Fruit fly (Drosophila melanogaster) whole organism, prepupa: ENCODE results near the gene ATPsyngamma.

Source experiments
- Blimp-1 ChIP-seq: fragments of 200-800 bp; sonication (Bioruptor generic); optimal IDR thresholded peaks from 3 replicates; lab custom pipeline; 2017; ENCODE audit warnings: missing biosample characterization, missing genetic modification characterization, mild to moderate bottlenecking, moderate library complexity, missing genetic modification reagents
- CG10631 ChIP-seq: fragments of 200-800 bp; sonication (Bioruptor generic); optimal IDR thresholded peaks from 2 replicates; lab custom pipeline; 2016; ENCODE audit warnings: missing biosample characterization, missing genetic modification characterization
- CG10669 ChIP-seq: fragments of 200-800 bp; sonication (Bioruptor generic); optimal IDR thresholded peaks from 3 replicates; lab custom pipeline; 2018; ENCODE audit warnings: missing biosample characterization, mild to moderate bottlenecking, missing genetic modification characterization, moderate library complexity
- CG11294 ChIP-seq: fragments of 200-800 bp; sonication (Bioruptor generic); IDR thresholded peaks from 2 replicates; pipeline ENCODE4 v1.3.6; 2022; ENCODE audit warnings: missing biosample characterization, missing genetic modification characterization
- CG15336 ChIP-seq: fragments of 200-800 bp; sonication (Bioruptor generic); IDR thresholded peaks from 2 replicates; pipeline ENCODE4 v1.3.6; 2022; ENCODE audit warnings: missing biosample characterization, missing genetic modification characterization
- CG1621 ChIP-seq: fragments of 200-800 bp; sonication (Bioruptor generic); optimal IDR thresholded peaks from 3 replicates; lab custom pipeline; 2018; ENCODE audit warnings: missing biosample characterization, mild to moderate bottlenecking, missing genetic modification characterization
- CG16779 ChIP-seq: fragments of 200-800 bp; sonication (Bioruptor generic); optimal IDR thresholded peaks from 3 replicates; lab custom pipeline; 2017; ENCODE audit warnings: missing biosample characterization, mild to moderate bottlenecking, missing genetic modification characterization
- CG3032 ChIP-seq: fragments of 200-800 bp; optimal IDR thresholded peaks from 2 replicates; lab custom pipeline; 2019; ENCODE audit warnings: missing biosample characterization, mild to moderate bottlenecking, missing genetic modification characterization, moderate library complexity
- CG31627 ChIP-seq: fragments of 200-800 bp; sonication (Bioruptor generic); optimal IDR thresholded peaks from 3 replicates; lab custom pipeline; 2016; ENCODE audit warnings: missing biosample characterization, missing genetic modification characterization
- CG34406 ChIP-seq: fragments of 200-800 bp; sonication (Bioruptor generic); optimal IDR thresholded peaks from 3 replicates; lab custom pipeline; 2016; ENCODE audit warnings: missing biosample characterization, missing genetic modification characterization
- CG3919 ChIP-seq: fragments of 200-800 bp; sonication (Bioruptor generic); optimal IDR thresholded peaks from 3 replicates; lab custom pipeline; 2016; ENCODE audit warnings: missing biosample characterization, missing genetic modification characterization
- CG4318 ChIP-seq: fragments of 200-800 bp; sonication (Bioruptor generic); optimal IDR thresholded peaks from 3 replicates; lab custom pipeline; 2017; ENCODE audit warnings: missing biosample characterization, mild to moderate bottlenecking, missing genetic modification characterization
- CG6163 ChIP-seq: fragments of 200-800 bp; sonication (Bioruptor generic); IDR thresholded peaks from 3 replicates; pipeline ENCODE4 v1.3.6; 2022; ENCODE audit warnings: missing biosample characterization, missing genetic modification characterization
- CG6276 ChIP-seq: fragments of 200-800 bp; sonication (Bioruptor generic); optimal IDR thresholded peaks from 2 replicates; lab custom pipeline; 2017; ENCODE audit warnings: missing biosample characterization, mild to moderate bottlenecking, missing genetic modification characterization
- CG6792 ChIP-seq: fragments of 200-800 bp; sonication (Bioruptor generic); optimal IDR thresholded peaks from 3 replicates; lab custom pipeline; 2016; ENCODE audit warnings: missing biosample characterization, missing genetic modification characterization
- CG6808 ChIP-seq: fragments of 200-800 bp; sonication (Bioruptor generic); optimal IDR thresholded peaks from 3 replicates; lab custom pipeline; 2017; ENCODE audit warnings: missing biosample characterization, missing genetic modification characterization, mild to moderate bottlenecking, moderate library complexity, missing genetic modification reagents
- CG8119 ChIP-seq: fragments of 200-800 bp; sonication (Bioruptor generic); IDR thresholded peaks from 3 replicates; pipeline ENCODE4 v1.3.6; 2022; ENCODE audit warnings: missing biosample characterization, missing genetic modification characterization
- CG8319 ChIP-seq: fragments of 200-800 bp; sonication (Bioruptor generic); optimal IDR thresholded peaks from 3 replicates; lab custom pipeline; 2016; ENCODE audit warnings: missing biosample characterization, missing genetic modification characterization
- CG8632 ChIP-seq: fragments of 200-800 bp; sonication (Bioruptor generic); optimal IDR thresholded peaks from 3 replicates; lab custom pipeline; 2016; ENCODE audit warnings: missing biosample characterization, missing genetic modification characterization
- Eip75B ChIP-seq: fragments of 200-800 bp; sonication (Bioruptor generic); optimal IDR thresholded peaks from 3 replicates; lab custom pipeline; 2016; ENCODE audit warnings: missing biosample characterization, missing genetic modification characterization
- Eip78C ChIP-seq: fragments of 200-800 bp; sonication (Bioruptor generic); peaks from one replicate; lab custom pipeline; 2016; ENCODE audit warnings: missing biosample characterization, missing genetic modification characterization
- Eip93F ChIP-seq: fragments of 200-800 bp; sonication (Bioruptor generic); optimal IDR thresholded peaks from 2 replicates; lab custom pipeline; 2016; ENCODE audit warnings: missing biosample characterization, mild to moderate bottlenecking, missing genetic modification characterization
- Ets21C ChIP-seq: fragments of 200-800 bp; sonication (Bioruptor generic); optimal IDR thresholded peaks from 3 replicates; lab custom pipeline; 2016; ENCODE audit warnings: missing biosample characterization, missing genetic modification characterization
- Ets96B ChIP-seq: fragments of 200-800 bp; optimal IDR thresholded peaks from 2 replicates; lab custom pipeline; 2019; ENCODE audit warnings: missing biosample characterization, mild to moderate bottlenecking, missing genetic modification characterization, moderate library complexity
- Gug ChIP-seq: fragments of 200-800 bp; sonication (Bioruptor generic); IDR thresholded peaks from 2 replicates; pipeline ENCODE4 v1.3.6; 2022; ENCODE audit warnings: missing biosample characterization, missing genetic modification characterization
- Hr38 ChIP-seq: sonication (Bioruptor generic); optimal IDR thresholded peaks from 2 replicates; lab custom pipeline; 2016; ENCODE audit warnings: missing biosample characterization, missing genetic modification characterization
- Hr39 ChIP-seq: fragments of 200-800 bp; sonication (Bioruptor generic); optimal IDR thresholded peaks from 2 replicates; lab custom pipeline; 2016; ENCODE audit warnings: missing biosample characterization, missing genetic modification characterization
- Hr4 ChIP-seq: fragments of 200-800 bp; sonication (Bioruptor generic); optimal IDR thresholded peaks from 3 replicates; lab custom pipeline; 2016; ENCODE audit warnings: missing biosample characterization, missing genetic modification characterization
- Lpt ChIP-seq: fragments of 200-800 bp; sonication (Bioruptor generic); optimal IDR thresholded peaks from 3 replicates; lab custom pipeline; 2016; ENCODE audit warnings: missing biosample characterization, missing genetic modification characterization
- Met ChIP-seq: fragments of 200-800 bp; sonication (Bioruptor generic); optimal IDR thresholded peaks from 3 replicates; lab custom pipeline; 2016; ENCODE audit warnings: missing biosample characterization, missing genetic modification characterization
- OdsH ChIP-seq: fragments of 200-800 bp; sonication (Bioruptor generic); optimal IDR thresholded peaks from 3 replicates; lab custom pipeline; 2016; ENCODE audit warnings: missing biosample characterization, missing genetic modification characterization
- Smox ChIP-seq: fragments of 200-800 bp; sonication (Bioruptor generic); optimal IDR thresholded peaks from 3 replicates; lab custom pipeline; 2016; ENCODE audit warnings: missing biosample characterization, missing genetic modification characterization
- Sox102F ChIP-seq: fragments of 200-800 bp; sonication (Bioruptor generic); optimal IDR thresholded peaks from 2 replicates; lab custom pipeline; 2016; ENCODE audit warnings: missing biosample characterization, mild to moderate bottlenecking, missing genetic modification characterization
- Sox14 ChIP-seq: fragments of 200-800 bp; sonication (Bioruptor generic); optimal IDR thresholded peaks from 3 replicates; lab custom pipeline; 2016; ENCODE audit warnings: missing biosample characterization, missing genetic modification characterization
- Sox15 ChIP-seq: fragments of 200-800 bp; sonication (Bioruptor generic); optimal IDR thresholded peaks from 3 replicates; lab custom pipeline; 2016; ENCODE audit warnings: missing biosample characterization, missing genetic modification characterization
- achi ChIP-seq: fragments of 200-800 bp; sonication (Bioruptor generic); optimal IDR thresholded peaks from 3 replicates; lab custom pipeline; 2016; ENCODE audit warnings: missing biosample characterization, missing genetic modification characterization
- acj6 ChIP-seq: fragments of 200-800 bp; sonication (Bioruptor generic); optimal IDR thresholded peaks from 3 replicates; lab custom pipeline; 2016; ENCODE audit warnings: missing biosample characterization, missing genetic modification characterization
- cyc ChIP-seq: fragments of 200-800 bp; sonication (Bioruptor generic); optimal IDR thresholded peaks from 3 replicates; lab custom pipeline; 2016; ENCODE audit warnings: missing biosample characterization, missing genetic modification characterization
- dac ChIP-seq: fragments of 200-800 bp; sonication (Bioruptor generic); optimal IDR thresholded peaks from 2 replicates; lab custom pipeline; 2017; ENCODE audit warnings: missing biosample characterization, mild to moderate bottlenecking, missing genetic modification characterization
- eg ChIP-seq: fragments of 200-800 bp; sonication (Bioruptor generic); IDR thresholded peaks from 3 replicates; pipeline ENCODE4 v1.3.6; 2022; ENCODE audit warnings: missing biosample characterization, missing genetic modification characterization
- esn ChIP-seq: fragments of 200-800 bp; sonication (Bioruptor generic); optimal IDR thresholded peaks from 2 replicates; lab custom pipeline; 2016; ENCODE audit warnings: missing biosample characterization, mild to moderate bottlenecking, missing genetic modification characterization, moderate library complexity
- fd59A ChIP-seq: fragments of 200-800 bp; sonication (Bioruptor generic); optimal IDR thresholded peaks from 2 replicates; lab custom pipeline; 2017; ENCODE audit warnings: missing biosample characterization, mild to moderate bottlenecking, missing genetic modification characterization, missing genetic modification reagents
- fd85E ChIP-seq: fragments of 200-800 bp; sonication (Bioruptor generic); optimal IDR thresholded peaks from 3 replicates; lab custom pipeline; 2016; ENCODE audit warnings: missing biosample characterization, missing genetic modification characterization
- fkh ChIP-seq: fragments of 200-800 bp; sonication (Bioruptor generic); optimal IDR thresholded peaks from 3 replicates; lab custom pipeline; 2017; ENCODE audit warnings: missing biosample characterization, mild to moderate bottlenecking, missing genetic modification characterization, moderate library complexity
- lz ChIP-seq: fragments of 200-800 bp; sonication (Bioruptor generic); optimal IDR thresholded peaks from 3 replicates; lab custom pipeline; 2016; ENCODE audit warnings: missing biosample characterization, missing genetic modification characterization
- net ChIP-seq: fragments of 200-800 bp; sonication (Bioruptor generic); optimal IDR thresholded peaks from 3 replicates; lab custom pipeline; 2016; ENCODE audit warnings: missing biosample characterization, missing genetic modification characterization
- pdm3 ChIP-seq: fragments of 200-800 bp; sonication (Bioruptor generic); optimal IDR thresholded peaks from 3 replicates; lab custom pipeline; 2016; ENCODE audit warnings: missing biosample characterization, missing genetic modification characterization
- salr ChIP-seq, 2 experiments: fragments of 200-800 bp; sonication (Bioruptor generic); optimal IDR thresholded peaks; 3 replicates each; lab custom pipeline; 2016 to 2018; ENCODE audit warnings: missing biosample characterization in 2 of 2, missing genetic modification characterization in 2 of 2, mild to moderate bottlenecking in 1 of 2
- spab ChIP-seq: fragments of 200-800 bp; sonication (Bioruptor generic); optimal IDR thresholded peaks from 2 replicates; lab custom pipeline; 2017; ENCODE audit warnings: missing biosample characterization, mild to moderate bottlenecking, missing genetic modification characterization, missing genetic modification reagents
- svp ChIP-seq: fragments of 200-800 bp; sonication (Bioruptor generic); peaks from one replicate; lab custom pipeline; 2016; ENCODE audit warnings: missing biosample characterization, missing genetic modification characterization

ATPsyngamma gene

DNA sequence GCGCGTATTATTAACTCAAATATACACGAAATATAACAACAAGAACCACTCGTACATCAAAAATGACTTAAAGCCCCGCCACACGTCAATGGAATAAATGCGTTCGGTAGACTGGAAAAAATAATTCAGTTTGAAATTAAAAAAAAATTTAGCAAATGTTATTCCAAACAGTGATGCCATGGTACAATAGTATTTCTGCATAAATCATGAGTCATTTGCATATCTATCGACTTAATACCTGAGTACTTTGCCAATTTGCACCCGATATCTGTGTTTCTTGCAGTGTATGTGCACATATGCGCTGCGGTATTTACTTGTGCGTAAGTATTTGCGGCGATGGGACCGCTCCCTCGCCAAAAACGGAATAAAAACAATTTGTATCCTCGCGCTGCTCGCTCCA is 14.2 kb upstream of the ATPsyngamma start (continued):
- TF ChIP-seq CG15336 (peak; percentile 77), CG6808 (GFP tag; lab: Kevin White, UChicago) (peak; percentile 66), CG31627 (GFP tag; lab: Kevin White, UChicago) (peak; percentile 99), pdm3 (GFP tag; lab: Kevin White, UChicago) (peak; percentile 94), CG1621 (peak; percentile 72), CG3919 (GFP tag; lab: Kevin White, UChicago) (peak; percentile 97), Eip93F (peak; percentile 96), Blimp-1 (GFP tag; lab: Kevin White, UChicago) (peak; percentile 92), eg (GFP tag; lab: Robert Waterston, UW) (peak; percentile 83), CG11294 (peak; percentile 65; the same call in 1 of the 2 replicates), Sox14 (GFP tag; lab: Kevin White, UChicago) (peak; percentile 97), CG6276 (GFP tag; lab: Kevin White, UChicago) (peak; percentile 48), CG6792 (GFP tag; lab: Kevin White, UChicago) (peak; percentile 95)
- TF ChIP-seq, all 60 proteins: peak for 57

DNA sequence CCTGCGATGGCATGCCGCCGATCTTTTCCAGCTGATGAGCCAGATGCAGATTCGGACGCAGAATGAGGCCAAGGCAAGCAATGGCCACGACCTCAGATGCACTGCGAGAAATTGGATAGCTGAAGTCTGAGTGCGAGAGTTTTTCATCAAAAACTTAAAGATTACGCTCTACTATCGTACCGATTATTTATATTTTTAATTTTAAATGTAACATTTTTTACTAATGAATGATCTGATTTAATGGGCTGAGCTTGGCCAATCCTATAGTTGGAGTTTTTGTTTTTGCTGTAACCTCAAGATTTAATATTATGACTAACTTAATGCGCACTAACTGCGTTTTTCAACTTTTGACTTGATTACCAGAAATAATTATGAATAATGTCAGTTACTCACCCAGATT is 13.3 kb upstream of the ATPsyngamma start:
- TF ChIP-seq Sox102F (GFP tag; lab: Kevin White, UChicago) (peak; percentile 37), CG8632 (GFP tag; lab: Kevin White, UChicago) (peak; percentile 46), eg (GFP tag; lab: Robert Waterston, UW) (no peak), CG8119 (0 out of 3 replicates have a peak, but pooled peaks have one; percentile 15), CG3032 (peak; percentile 26), CG8319 (GFP tag; lab: Kevin White, UChicago) (peak; percentile 51), CG10669 (GFP tag; lab: Kevin White, UChicago) (peak; percentile 42), CG11294 (no peak), Lpt (GFP tag; lab: Kevin White, UChicago) (peak; percentile 17), Ets21C (GFP tag; lab: Kevin White, UChicago) (peak; percentile 51), achi (GFP tag; lab: Kevin White, UChicago) (peak; percentile 50), pdm3 (GFP tag; lab: Kevin White, UChicago) (peak; percentile 38), Hr38 (no peak), spab (GFP tag; lab: Kevin White, UChicago) (peak; percentile 29), CG16779 (no peak), CG34406 (GFP tag; lab: Kevin White, UChicago) (peak; percentile 43), Hr4 (peak; percentile 34), CG6808 (GFP tag; lab: Kevin White, UChicago) (peak; percentile 38), lz (GFP tag; lab: Kevin White, UChicago) (peak; percentile 67), Smox (GFP tag; lab: Kevin White, UChicago) (peak; percentile 73), esn (GFP tag; lab: Kevin White, UChicago) (peak; percentile 74), salr (GFP tag; optimal IDR thresholded peaks at IDR 0.05; lab: Kevin White, UChicago) (peak in 1 of 2 experiments; percentile 36), svp (peak; percentile 89), cyc (GFP tag; lab: Kevin White, UChicago) (peak; percentile 62), fd85E (GFP tag; lab: Kevin White, UChicago) (no peak), Met (GFP tag; lab: Kevin White, UChicago) (peak; percentile 75), CG3919 (GFP tag; lab: Kevin White, UChicago) (peak; percentile 65), CG15336 (no peak), dac (GFP tag; lab: Kevin White, UChicago) (no peak), CG6163 (GFP tag; lab: Robert Waterston, UW) (peak; percentile 62), CG10631 (GFP tag; lab: Kevin White, UChicago) (peak; percentile 8), fd59A (no peak), Eip93F (no peak), CG4318 (GFP tag; lab: Kevin White, UChicago) (peak; percentile 21), Sox15 (GFP tag; lab: Kevin White, UChicago) (peak; percentile 49), Eip75B (GFP tag; lab: Kevin White, UChicago) (peak; percentile 71), Ets96B (tag; lab: Kevin White, UChicago) (peak; percentile 39), Eip78C (peak; percentile 91), Hr39 (GFP tag; lab: Kevin White, UChicago) (peak; percentile 53), acj6 (peak; percentile 52), net (GFP tag; lab: Kevin White, UChicago) (peak; percentile 44), CG1621 (no peak), fkh (no peak), OdsH (GFP tag; lab: Kevin White, UChicago) (peak; percentile 57), Gug (GFP tag; lab: Robert Waterston, UW) (no peak)
